Worm (Caenorhabditis elegans): Measurements from ENCODE around the gene T09F3.4.
"Not testable (repeated sequence)": the region's sequence is repeated elsewhere in the genome, so short reads cannot be mapped to it uniquely, and the experiment has no call there.

T09F3.4 gene

ce11 chrII:10442846-10443245 lies 47.3 kb downstream of the T09F3.4 start, which contains the start of gene ZK673.1:
Gene ZK673.1, plus strand, starts transcription at chrII:10443146.
- not testable (repeated sequence) for TF ChIP-seq sea-1 (GFP tag; conservative IDR thresholded peaks at IDR 0.05); B0310.2 (tag; optimal IDR thresholded peaks at IDR 0.05); flt-1 (GFP tag; IDR thresholded peaks at IDR 0.05)

- TF ChIP-seq ama-1 (optimal IDR thresholded peaks at IDR 0.05) (no peak), hmbx-1 (tag; optimal IDR thresholded peaks at IDR 0.05) (no peak), tbx-11 (GFP tag; IDR thresholded peaks at IDR 0.05) (no peak), ceh-36 (tag; optimal IDR thresholded peaks at IDR 0.05) (no peak), tbx-37 (GFP tag; conservative IDR thresholded peaks at IDR 0.05) (no peak), ceh-13 (GFP tag; optimal IDR thresholded peaks at IDR 0.05) (no peak), ets-7 (tag; optimal IDR thresholded peaks at IDR 0.05) (no peak), F13C5.2 (tag; optimal IDR thresholded peaks at IDR 0.05) (no peak), pes-1 (GFP tag; IDR thresholded peaks at IDR 0.05) (no peak), scrt-1 (GFP tag; IDR thresholded peaks at IDR 0.05) (no peak), sea-1 (GFP tag; conservative IDR thresholded peaks at IDR 0.05) (no peak), aly-1 (tag; optimal IDR thresholded peaks at IDR 0.05) (no peak), tra-4 (tag; optimal IDR thresholded peaks at IDR 0.05) (no peak), flt-1 (GFP tag; IDR thresholded peaks at IDR 0.05) (no peak), hmg-4 (GFP tag; optimal IDR thresholded peaks at IDR 0.05) (no peak), B0310.2 (tag; optimal IDR thresholded peaks at IDR 0.05) (no peak), hnd-1 (tag; optimal IDR thresholded peaks at IDR 0.05) (no peak)
Observed at ce11 chrII:10443898-10444297, 48.4 kb downstream of the T09F3.4 start.

- no peak for TF ChIP-seq ceh-36 (tag; optimal IDR thresholded peaks at IDR 0.05)
- no peak for TF ChIP-seq ceh-13 (GFP tag; optimal IDR thresholded peaks at IDR 0.05)
- no peak for TF ChIP-seq tra-4 (tag; optimal IDR thresholded peaks at IDR 0.05)
- no peak for TF ChIP-seq ama-1 (optimal IDR thresholded peaks at IDR 0.05)
- TF ChIP-seq aly-1 (tag; optimal IDR thresholded peaks at IDR 0.05): no peak
- no peak for TF ChIP-seq ets-7 (tag; optimal IDR thresholded peaks at IDR 0.05)
- TF ChIP-seq tbx-37 (GFP tag; conservative IDR thresholded peaks at IDR 0.05): no peak
Observed at ce11 chrII:10444971-10445707, 49.6 kb downstream of the T09F3.4 start.

ce11 chrII:10445738-10446137 lies 50.2 kb downstream of the T09F3.4 start:
- TF ChIP-seq hmg-4 (GFP tag; optimal IDR thresholded peaks at IDR 0.05) (peak; percentile 11), pes-1 (GFP tag; IDR thresholded peaks at IDR 0.05) (no peak), hmbx-1 (tag; optimal IDR thresholded peaks at IDR 0.05) (no peak), ceh-36 (tag; optimal IDR thresholded peaks at IDR 0.05) (no peak), tbx-11 (GFP tag; IDR thresholded peaks at IDR 0.05) (0 out of 2 replicates have a peak, but pooled peaks have one; percentile 27), ets-7 (tag; optimal IDR thresholded peaks at IDR 0.05) (no peak)

- TF ChIP-seq scrt-1 (GFP tag; IDR thresholded peaks at IDR 0.05) (no peak), hnd-1 (tag; optimal IDR thresholded peaks at IDR 0.05) (no peak), sea-1 (GFP tag; conservative IDR thresholded peaks at IDR 0.05) (no peak), ets-7 (tag; optimal IDR thresholded peaks at IDR 0.05) (no peak), pes-1 (GFP tag; IDR thresholded peaks at IDR 0.05) (no peak), hmg-4 (GFP tag; optimal IDR thresholded peaks at IDR 0.05) (no peak), tbx-11 (GFP tag; IDR thresholded peaks at IDR 0.05) (no peak), hmbx-1 (tag; optimal IDR thresholded peaks at IDR 0.05) (no peak), ama-1 (optimal IDR thresholded peaks at IDR 0.05) (no peak)
Observed at ce11 chrII:10446300-10446699, 50.8 kb downstream of the T09F3.4 start.

Measured in whole organism, early embryonic.